Fruit fly (Drosophila melanogaster) whole organism, embryonic: ENCODE data around the gene CG42869.
A peak's percentile ranks its signal among the peaks of the same experiment; 100 is the strongest.

Source experiments
- Abd-B ChIP-seq: fragments of 200-800 bp; sonication (Bioruptor generic); optimal IDR thresholded peaks from 2 replicates; lab custom pipeline; 2018; ENCODE audit warnings: missing biosample characterization, mild to moderate bottlenecking, missing genetic modification characterization, moderate library complexity
- Bdp1 ChIP-seq: fragments of 200-800 bp; sonication (Bioruptor generic); optimal IDR thresholded peaks from 3 replicates; lab custom pipeline; 2016; ENCODE audit warnings: missing biosample characterization, missing genetic modification characterization
- CG10274 ChIP-seq: fragments of 200-800 bp; sonication (Bioruptor generic); optimal IDR thresholded peaks from 3 replicates; lab custom pipeline; 2017; ENCODE audit warnings: missing biosample characterization, mild to moderate bottlenecking, missing genetic modification characterization
- CG12219 ChIP-seq: fragments of 200-800 bp; sonication (Bioruptor generic); optimal IDR thresholded peaks from 3 replicates; lab custom pipeline; 2018; ENCODE audit warnings: missing biosample characterization, mild to moderate bottlenecking, missing genetic modification characterization
- CG12236 ChIP-seq: fragments of 200-800 bp; sonication (Bioruptor generic); optimal IDR thresholded peaks from 2 replicates; lab custom pipeline; 2016; ENCODE audit warnings: missing biosample characterization, missing genetic modification characterization
- CG13424 ChIP-seq: fragments of 200-800 bp; sonication (Bioruptor generic); optimal IDR thresholded peaks from 2 replicates; lab custom pipeline; 2019; ENCODE audit warnings: missing biosample characterization, mild to moderate bottlenecking, missing genetic modification characterization, moderate library complexity
- CG14014 ChIP-seq: fragments of 200-800 bp; sonication (Bioruptor generic); IDR thresholded peaks from 2 replicates; pipeline ENCODE4 v1.3.6; 2022; ENCODE audit warnings: missing biosample characterization, missing genetic modification characterization
- CG15696 ChIP-seq: fragments of 200-800 bp; sonication (Bioruptor generic); optimal IDR thresholded peaks from 2 replicates; lab custom pipeline; 2019; ENCODE audit warnings: missing biosample characterization, mild to moderate bottlenecking, missing genetic modification characterization, moderate library complexity
- CG16863 ChIP-seq: fragments of 200-800 bp; sonication (Bioruptor generic); optimal IDR thresholded peaks from 3 replicates; lab custom pipeline; 2016; ENCODE audit warnings: missing biosample characterization, missing genetic modification characterization
- CG1832 ChIP-seq: fragments of 200-800 bp; sonication (Bioruptor generic); optimal IDR thresholded peaks from 2 replicates; lab custom pipeline; 2017; ENCODE audit warnings: missing biosample characterization, mild to moderate bottlenecking, missing genetic modification characterization, inconsistent platforms
- CG18476 ChIP-seq: fragments of 200-800 bp; sonication (Bioruptor generic); optimal IDR thresholded peaks from 2 replicates; lab custom pipeline; 2016; ENCODE audit warnings: missing biosample characterization, mild to moderate bottlenecking, missing genetic modification characterization
- CG18619 ChIP-seq: fragments of 200-800 bp; sonication (Bioruptor generic); optimal IDR thresholded peaks from 3 replicates; lab custom pipeline; 2017; ENCODE audit warnings: missing biosample characterization, mild to moderate bottlenecking, missing genetic modification characterization
- CG2202 ChIP-seq: fragments of 200-800 bp; sonication (Bioruptor generic); optimal IDR thresholded peaks from 2 replicates; lab custom pipeline; 2018; ENCODE audit warnings: missing biosample characterization, mild to moderate bottlenecking, missing genetic modification characterization
- CG2712 ChIP-seq: fragments of 200-800 bp; optimal IDR thresholded peaks from 3 replicates; lab custom pipeline; 2019; ENCODE audit warnings: missing biosample characterization, mild to moderate bottlenecking, missing genetic modification characterization, moderate library complexity
- CG31441 ChIP-seq: fragments of 200-800 bp; sonication (Bioruptor generic); IDR thresholded peaks from 2 replicates; pipeline ENCODE4 v1.3.6; 2022; ENCODE audit warnings: missing biosample characterization, missing genetic modification characterization
- CG4360 ChIP-seq: fragments of 200-800 bp; sonication (Bioruptor generic); IDR thresholded peaks from 2 replicates; pipeline ENCODE4 v1.3.6; 2022; ENCODE audit warnings: missing biosample characterization, missing genetic modification characterization
- CG4730 ChIP-seq: fragments of 200-800 bp; sonication (Bioruptor generic); IDR thresholded peaks from 2 replicates; pipeline ENCODE4 v1.3.6; 2022; ENCODE audit warnings: missing biosample characterization, missing genetic modification characterization
- CG6765 ChIP-seq: fragments of 200-800 bp; sonication (Bioruptor generic); optimal IDR thresholded peaks from 3 replicates; lab custom pipeline; 2017; ENCODE audit warnings: missing biosample characterization, mild to moderate bottlenecking, missing genetic modification characterization
- CG6813 ChIP-seq: fragments of 200-800 bp; sonication (Bioruptor generic); optimal IDR thresholded peaks from 2 replicates; lab custom pipeline; 2017; ENCODE audit warnings: missing biosample characterization, missing genetic modification characterization, mild to moderate bottlenecking, moderate library complexity, missing genetic modification reagents
- CG9817 ChIP-seq: fragments of 200-800 bp; sonication (Bioruptor generic); optimal IDR thresholded peaks from 2 replicates; lab custom pipeline; 2018; ENCODE audit warnings: missing biosample characterization, mild to moderate bottlenecking, missing genetic modification characterization, moderate library complexity
- CTCF ChIP-seq: fragments of 200-800 bp; sonication (Bioruptor generic); optimal IDR thresholded peaks from 2 replicates; lab custom pipeline; 2017; ENCODE audit warnings: missing biosample characterization, mild to moderate bottlenecking, missing genetic modification characterization, moderate library complexity
- CkIIα-i1 ChIP-seq: fragments of 200-800 bp; sonication (Bioruptor generic); IDR thresholded peaks from 2 replicates; pipeline ENCODE4 v1.3.6; 2022; ENCODE audit warnings: missing biosample characterization, missing genetic modification characterization
- CoRest ChIP-seq: fragments of 200-800 bp; sonication (Bioruptor generic); optimal IDR thresholded peaks from 3 replicates; lab custom pipeline; 2018; ENCODE audit warnings: missing biosample characterization, mild to moderate bottlenecking, missing genetic modification characterization, moderate library complexity
- Dip2 ChIP-seq: fragments of 200-800 bp; sonication (Bioruptor generic); IDR thresholded peaks from 2 replicates; pipeline ENCODE4 v1.3.6; 2022; ENCODE audit warnings: missing biosample characterization, missing genetic modification characterization
- Drgx ChIP-seq: fragments of 200-800 bp; sonication (Bioruptor generic); IDR thresholded peaks from 2 replicates; pipeline ENCODE4 v1.3.6; 2022; ENCODE audit warnings: missing biosample characterization, missing genetic modification characterization
- HLH4C ChIP-seq: fragments of 200-800 bp; sonication (Bioruptor generic); IDR thresholded peaks from 3 replicates; pipeline ENCODE4 v1.3.6; 2022; ENCODE audit warnings: missing biosample characterization, missing genetic modification characterization; ENCODE audit not compliant: partially characterized antibody
- Kr ChIP-seq: fragments of 200-800 bp; sonication (Bioruptor generic); optimal IDR thresholded peaks from 2 replicates; lab custom pipeline; 2017; ENCODE audit warnings: missing biosample characterization, mild to moderate bottlenecking, missing genetic modification characterization
- Lim3 ChIP-seq: fragments of 200-800 bp; sonication (Bioruptor generic); IDR thresholded peaks from 2 replicates; pipeline ENCODE4 v1.3.6; 2022; ENCODE audit warnings: missing biosample characterization, missing genetic modification characterization
- Max ChIP-seq: fragments of 200-800 bp; sonication (Bioruptor generic); optimal IDR thresholded peaks from 2 replicates; lab custom pipeline; 2016; ENCODE audit warnings: missing biosample characterization, mild to moderate bottlenecking, missing genetic modification characterization
- Meics ChIP-seq: fragments of 200-800 bp; sonication (Bioruptor generic); optimal IDR thresholded peaks from 2 replicates; lab custom pipeline; 2017; ENCODE audit warnings: missing biosample characterization, mild to moderate bottlenecking, missing genetic modification characterization
- Myb ChIP-seq: fragments of 200-800 bp; sonication (Bioruptor generic); optimal IDR thresholded peaks from 2 replicates; lab custom pipeline; 2016; ENCODE audit warnings: missing biosample characterization, missing genetic modification characterization
- NC2α ChIP-seq: fragments of 200-800 bp; sonication (Bioruptor generic); optimal IDR thresholded peaks from 2 replicates; lab custom pipeline; 2016; ENCODE audit warnings: missing biosample characterization, missing genetic modification characterization
- Nf-YB ChIP-seq: fragments of 200-800 bp; sonication (Bioruptor generic); optimal IDR thresholded peaks from 3 replicates; lab custom pipeline; 2019; ENCODE audit warnings: missing biosample characterization, mild to moderate bottlenecking, missing genetic modification characterization, moderate library complexity
- Scr ChIP-seq: fragments of 200-800 bp; sonication (Bioruptor generic); IDR thresholded peaks from 2 replicates; pipeline ENCODE4 v1.3.6; 2022; ENCODE audit warnings: missing biosample characterization, missing genetic modification characterization; ENCODE audit not compliant: partially characterized antibody
- Sin3A ChIP-seq: fragments of >200 bp; optimal IDR thresholded peaks from 2 replicates; lab custom pipeline; 2018
- abd-A ChIP-seq: fragments of 200-800 bp; sonication (Bioruptor generic); optimal IDR thresholded peaks from 3 replicates; lab custom pipeline; 2019; ENCODE audit warnings: missing biosample characterization, mild to moderate bottlenecking, missing genetic modification characterization, moderate library complexity
- ap ChIP-seq: fragments of 200-800 bp; sonication (Bioruptor generic); IDR thresholded peaks from 2 replicates; pipeline ENCODE4 v1.3.6; 2022; ENCODE audit warnings: missing biosample characterization, missing genetic modification characterization
- bcd ChIP-seq: fragments of 200-800 bp; sonication (Bioruptor generic); optimal IDR thresholded peaks from 2 replicates; lab custom pipeline; 2017; ENCODE audit warnings: missing biosample characterization, mild to moderate bottlenecking, missing genetic modification characterization
- chn ChIP-seq: fragments of 200-800 bp; sonication (Bioruptor generic); optimal IDR thresholded peaks from 2 replicates; lab custom pipeline; 2016; ENCODE audit warnings: missing biosample characterization, missing genetic modification characterization
- danr ChIP-seq: fragments of 200-800 bp; sonication (Bioruptor generic); IDR thresholded peaks from 2 replicates; pipeline ENCODE4 v1.3.6; 2022; ENCODE audit warnings: missing biosample characterization, missing genetic modification characterization
- dmrt99B ChIP-seq: fragments of 200-800 bp; sonication (Bioruptor generic); optimal IDR thresholded peaks from 2 replicates; lab custom pipeline; 2018; ENCODE audit warnings: missing biosample characterization, mild to moderate bottlenecking, missing genetic modification characterization, moderate library complexity
- mam ChIP-seq: fragments of 200-800 bp; sonication (Bioruptor generic); optimal IDR thresholded peaks from 3 replicates; lab custom pipeline; 2016; ENCODE audit warnings: missing biosample characterization, missing genetic modification characterization
- mld ChIP-seq: fragments of 200-800 bp; sonication (Bioruptor generic); IDR thresholded peaks from 3 replicates; pipeline ENCODE4 v1.3.6; 2022; ENCODE audit warnings: missing biosample characterization, missing genetic modification characterization; ENCODE audit not compliant: partially characterized antibody
- nau ChIP-seq: fragments of 200-800 bp; sonication (Bioruptor generic); optimal IDR thresholded peaks from 3 replicates; lab custom pipeline; 2017; ENCODE audit warnings: missing biosample characterization, mild to moderate bottlenecking, missing genetic modification characterization, missing genetic modification reagents
- nom ChIP-seq: fragments of 200-800 bp; sonication (Bioruptor generic); optimal IDR thresholded peaks from 2 replicates; lab custom pipeline; 2017; ENCODE audit warnings: missing biosample characterization, missing genetic modification characterization, mild to moderate bottlenecking, moderate library complexity, missing genetic modification reagents
- p53 ChIP-seq: fragments of 200-800 bp; sonication (Bioruptor generic); optimal IDR thresholded peaks from 2 replicates; lab custom pipeline; 2016; ENCODE audit warnings: missing biosample characterization, missing genetic modification characterization
- pan ChIP-seq, 4 experiments: fragments of >200 bp in 3 of 4; fragments of 200-800 bp in 1 of 4; sonication (Bioruptor generic) in 1 of 4; optimal IDR thresholded peaks in 3 of 4; IDR thresholded peaks in 1 of 4; 2 replicates each; pipeline versions ENCODE4 v1.3.6 to Lab custom; 2017 to 2022; ENCODE audit warnings: missing biosample characterization in 2 of 4, missing genetic modification characterization in 2 of 4, mixed read lengths in 1 of 4
- phol ChIP-seq: fragments of 200-800 bp; sonication (Bioruptor generic); optimal IDR thresholded peaks from 3 replicates; lab custom pipeline; 2018; ENCODE audit warnings: missing biosample characterization, mild to moderate bottlenecking, missing genetic modification characterization, moderate library complexity
- sqz ChIP-seq: fragments of 200-800 bp; sonication (Bioruptor generic); optimal IDR thresholded peaks from 3 replicates; lab custom pipeline; 2018; ENCODE audit warnings: missing biosample characterization, mild to moderate bottlenecking, missing genetic modification characterization
- toy ChIP-seq: fragments of 200-800 bp; sonication (Bioruptor generic); IDR thresholded peaks from 2 replicates; pipeline ENCODE4 v1.3.6; 2022; ENCODE audit warnings: missing biosample characterization, missing genetic modification characterization
- tx ChIP-seq: fragments of 200-800 bp; sonication (Bioruptor generic); optimal IDR thresholded peaks from 2 replicates; lab custom pipeline; 2016; ENCODE audit warnings: missing biosample characterization, missing genetic modification characterization
- wek ChIP-seq: fragments of 200-800 bp; sonication (Bioruptor generic); optimal IDR thresholded peaks from 3 replicates; lab custom pipeline; 2018; ENCODE audit warnings: missing biosample characterization, mild to moderate bottlenecking, missing genetic modification characterization, moderate library complexity

CG42869 gene

DNA sequence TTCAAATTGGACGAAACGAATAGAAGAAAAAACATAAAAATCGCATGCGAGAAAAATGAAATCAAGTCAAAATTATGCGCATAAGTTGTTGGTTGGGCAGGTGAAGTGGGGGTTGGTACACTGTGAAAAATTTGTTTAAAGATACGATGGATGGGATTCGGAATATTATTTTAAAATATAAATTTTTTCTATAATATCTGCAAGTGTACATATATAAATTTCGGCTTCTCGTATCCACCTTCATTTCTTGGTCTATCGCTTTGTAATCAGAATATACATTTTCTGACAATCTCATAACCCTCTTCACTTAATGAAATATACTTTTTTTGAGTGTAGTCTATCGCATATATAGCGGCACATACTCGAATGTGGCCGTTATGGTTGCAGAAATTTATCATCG lies 33.3 kb downstream of the CG42869 start (continued):
- TF ChIP-seq Scr (no peak), CG2712 (tag; lab: Kevin White, UChicago) (peak; percentile 35), mam (GFP tag; lab: Kevin White, UChicago) (no peak), CG13424 (peak; percentile 32), CG6813 (no peak), sqz (GFP tag; lab: Kevin White, UChicago) (no peak), CkIIα-i1 (no peak), CG15696 (tag; lab: Kevin White, UChicago) (no peak), Bdp1 (no peak), CG4730 (no peak), wek (GFP tag; lab: Kevin White, UChicago) (no peak), chn (no peak), Meics (GFP tag; lab: Kevin White, UChicago) (peak; percentile 28), CG2202 (tag; lab: Kevin White, UChicago) (no peak), CG12219 (GFP tag; lab: Kevin White, UChicago) (no peak), Dip2 (GFP tag; lab: Robert Waterston, UW) (no peak), Kr (GFP tag; lab: Kevin White, UChicago) (no peak), bcd (GFP tag; lab: Kevin White, UChicago) (peak; percentile 0), Drgx (GFP tag; lab: Robert Waterston, UW) (peak; percentile 61), danr (GFP tag; lab: Robert Waterston, UW) (no peak), nom (GFP tag; lab: Kevin White, UChicago) (no peak), Nf-YB (GFP tag; lab: Kevin White, UChicago) (no peak), nau (GFP tag; lab: Kevin White, UChicago) (no peak), Abd-B (GFP tag; lab: Kevin White, UChicago) (no peak), p53 (GFP tag; lab: Kevin White, UChicago) (no peak), Max (GFP tag; lab: Kevin White, UChicago) (no peak), Myb (GFP tag; lab: Kevin White, UChicago) (no peak), HLH4C (GFP tag; lab: Robert Waterston, UW) (no peak), CG31441 (GFP tag; lab: Robert Waterston, UW) (peak; percentile 60), CG18476 (GFP tag; lab: Kevin White, UChicago) (no peak), CG9817 (peak; percentile 0), CoRest (peak; percentile 28), NC2α (GFP tag; lab: Kevin White, UChicago) (no peak), CG12236 (GFP tag; lab: Kevin White, UChicago) (no peak), abd-A (tag; lab: Kevin White, UChicago) (no peak), CG4360 (GFP tag; lab: Robert Waterston, UW) (no peak), CTCF (GFP tag; lab: Kevin White, UChicago) (no peak), dmrt99B (peak; percentile 57), Sin3A (no peak), toy (GFP tag; lab: Robert Waterston, UW) (no peak), Lim3 (GFP tag; lab: Robert Waterston, UW) (no peak), tx (GFP tag; lab: Kevin White, UChicago) (no peak), CG18619 (GFP tag; lab: Kevin White, UChicago) (no peak), CG10274 (no peak), CG16863 (GFP tag; lab: Kevin White, UChicago) (no peak), mld (GFP tag; lab: Robert Waterston, UW) (no peak), phol (peak; percentile 41), CG6765 (GFP tag; lab: Kevin White, UChicago) (no peak), CG1832 (GFP tag; lab: Kevin White, UChicago) (no peak), ap (GFP tag; lab: Robert Waterston, UW) (no peak), CG14014 (GFP tag; lab: Robert Waterston, UW) (no peak), pan (optimal IDR thresholded peaks at IDR 0.05; lab: Kevin White, UChicago) (no peak), pan (GFP tag; optimal IDR thresholded peaks at IDR 0.05 in 1 of 2, IDR thresholded peaks at IDR 0.05 in 1 of 2) (peak in 1 of 2 experiments; percentile 37)
